Fruit fly (Drosophila melanogaster) whole organism, embryonic: ENCODE results near the gene Gip.
A peak's percentile ranks its signal among the peaks of the same experiment; 100 is the strongest.

ENCODE experiments used
- C15 ChIP-seq: fragments of 200-800 bp; sonication (Bioruptor generic); IDR thresholded peaks from 3 replicates; pipeline ENCODE4 v1.3.6; 2022; ENCODE audit warnings: missing biosample characterization, missing genetic modification characterization
- CG10979 ChIP-seq: fragments of 200-800 bp; sonication (Bioruptor generic); optimal IDR thresholded peaks from 2 replicates; lab custom pipeline; 2018; ENCODE audit warnings: missing biosample characterization, mild to moderate bottlenecking, missing genetic modification characterization, moderate library complexity
- CG13123 ChIP-seq: fragments of 200-800 bp; sonication (Bioruptor generic); optimal IDR thresholded peaks from 2 replicates; lab custom pipeline; 2016; ENCODE audit warnings: missing biosample characterization, missing genetic modification characterization
- CG13296 ChIP-seq: fragments of 200-800 bp; sonication (Bioruptor generic); optimal IDR thresholded peaks from 3 replicates; lab custom pipeline; 2018; ENCODE audit warnings: missing biosample characterization, mild to moderate bottlenecking, missing genetic modification characterization
- CG14667 ChIP-seq: fragments of 200-800 bp; sonication (Bioruptor generic); IDR thresholded peaks from 2 replicates; pipeline ENCODE4 v1.3.6; 2022; ENCODE audit warnings: missing biosample characterization, missing genetic modification characterization
- CG16813 ChIP-seq: fragments of 200-800 bp; sonication (Bioruptor generic); IDR thresholded peaks from 3 replicates; pipeline ENCODE4 v1.3.6; 2022; ENCODE audit warnings: missing biosample characterization, missing genetic modification characterization; ENCODE audit not compliant: partially characterized antibody
- CG16863 ChIP-seq: fragments of 200-800 bp; sonication (Bioruptor generic); optimal IDR thresholded peaks from 3 replicates; lab custom pipeline; 2016; ENCODE audit warnings: missing biosample characterization, missing genetic modification characterization
- CG17385 ChIP-seq: fragments of 200-800 bp; sonication (Bioruptor generic); optimal IDR thresholded peaks from 3 replicates; lab custom pipeline; 2018; ENCODE audit warnings: missing biosample characterization, mild to moderate bottlenecking, missing genetic modification characterization
- CG17829 ChIP-seq: fragments of 200-800 bp; optimal IDR thresholded peaks from 2 replicates; lab custom pipeline; 2019; ENCODE audit warnings: missing biosample characterization, mild to moderate bottlenecking, missing genetic modification characterization, moderate library complexity
- CG2116 ChIP-seq: fragments of 200-800 bp; sonication (Bioruptor generic); optimal IDR thresholded peaks from 3 replicates; lab custom pipeline; 2018; ENCODE audit warnings: missing biosample characterization, mild to moderate bottlenecking, missing genetic modification characterization
- CG2678 ChIP-seq: fragments of 200-800 bp; sonication (Bioruptor generic); optimal IDR thresholded peaks from 3 replicates; lab custom pipeline; 2019; ENCODE audit warnings: missing biosample characterization, mild to moderate bottlenecking, missing genetic modification characterization, moderate library complexity
- CG34376 ChIP-seq: fragments of 200-800 bp; sonication (Bioruptor generic); optimal IDR thresholded peaks from 2 replicates; lab custom pipeline; 2018; ENCODE audit warnings: missing biosample characterization, mild to moderate bottlenecking, missing genetic modification characterization
- CG4360 ChIP-seq: fragments of 200-800 bp; sonication (Bioruptor generic); IDR thresholded peaks from 2 replicates; pipeline ENCODE4 v1.3.6; 2022; ENCODE audit warnings: missing biosample characterization, missing genetic modification characterization
- CG5245 ChIP-seq: fragments of 200-800 bp; sonication (Bioruptor generic); optimal IDR thresholded peaks from 3 replicates; lab custom pipeline; 2016; ENCODE audit warnings: missing biosample characterization, missing genetic modification characterization
- CG5953 ChIP-seq: fragments of 200-800 bp; sonication (Bioruptor generic); IDR thresholded peaks from 2 replicates; pipeline ENCODE4 v1.3.6; 2022; ENCODE audit warnings: missing biosample characterization, missing genetic modification characterization
- CG8290 ChIP-seq, 3 experiments: fragments of 200-800 bp; sonication (Bioruptor generic); optimal IDR thresholded peaks; 2 replicates each; lab custom pipeline; 2016 to 2019; ENCODE audit warnings: missing biosample characterization in 3 of 3, missing genetic modification characterization in 3 of 3, mild to moderate bottlenecking in 2 of 3, moderate library complexity in 1 of 3
- CG9876 ChIP-seq: fragments of 200-800 bp; sonication (Bioruptor generic); optimal IDR thresholded peaks from 2 replicates; lab custom pipeline; 2016; ENCODE audit warnings: missing biosample characterization, missing genetic modification characterization
- CG9932 ChIP-seq: fragments of 200-800 bp; sonication (Bioruptor generic); IDR thresholded peaks from 2 replicates; pipeline ENCODE4 v1.3.6; 2022; ENCODE audit warnings: missing biosample characterization, missing genetic modification characterization
- Dll ChIP-seq: fragments of 200-800 bp; sonication (Bioruptor generic); IDR thresholded peaks from 4 replicates; pipeline ENCODE4 v1.3.6; 2022; ENCODE audit warnings: missing biosample characterization, missing genetic modification characterization; ENCODE audit not compliant: partially characterized antibody
- Dp ChIP-seq: fragments of 200-800 bp; sonication (Bioruptor generic); optimal IDR thresholded peaks from 2 replicates; lab custom pipeline; 2018; ENCODE audit warnings: missing biosample characterization, mild to moderate bottlenecking, missing genetic modification characterization, moderate library complexity
- Eip74EF ChIP-seq, 2 experiments: fragments of 200-800 bp in 1 of 2; fragments of >200 bp in 1 of 2; sonication (Bioruptor generic) in 1 of 2; optimal IDR thresholded peaks; 2 replicates each; lab custom pipeline; 2017 to 2019; ENCODE audit warnings: missing biosample characterization in 2 of 2, missing genetic modification characterization in 2 of 2, mild to moderate bottlenecking in 1 of 2, moderate library complexity in 1 of 2
- GATAe ChIP-seq: fragments of 200-800 bp; sonication (Bioruptor generic); conservative IDR thresholded peaks from 2 replicates; pipeline ENCODE4 v1.3.6; 2022; ENCODE audit warnings: missing biosample characterization, missing genetic modification characterization
- H15 ChIP-seq: fragments of 200-800 bp; sonication (Bioruptor generic); IDR thresholded peaks from 3 replicates; pipeline ENCODE4 v1.3.6; 2022; ENCODE audit warnings: missing biosample characterization, missing genetic modification characterization
- MBD-R2 ChIP-seq: fragments of 200-800 bp; sonication (Bioruptor generic); IDR thresholded peaks from 2 replicates; pipeline ENCODE4 v1.3.6; 2022; ENCODE audit warnings: missing biosample characterization, missing genetic modification characterization
- Oaz ChIP-seq: fragments of 200-800 bp; sonication (Bioruptor generic); IDR thresholded peaks from 2 replicates; pipeline ENCODE4 v1.3.6; 2022; ENCODE audit warnings: missing biosample characterization, missing genetic modification characterization
- Pdp1 ChIP-seq, 2 experiments: fragments of 200-800 bp; sonication (Bioruptor generic); optimal IDR thresholded peaks; 3 replicates each; lab custom pipeline; 2016; ENCODE audit warnings: missing biosample characterization in 2 of 2, missing genetic modification characterization in 2 of 2, mild to moderate bottlenecking in 1 of 2, moderate library complexity in 1 of 2
- Side ChIP-seq: fragments of 200-800 bp; sonication (Bioruptor generic); optimal IDR thresholded peaks from 2 replicates; lab custom pipeline; 2016; ENCODE audit warnings: missing biosample characterization, missing genetic modification characterization
- Vsx1 ChIP-seq: fragments of 200-800 bp; sonication (Bioruptor generic); optimal IDR thresholded peaks from 2 replicates; lab custom pipeline; 2017; ENCODE audit warnings: missing biosample characterization, mild to moderate bottlenecking, missing genetic modification characterization, missing genetic modification reagents
- az2 ChIP-seq: fragments of 200-800 bp; sonication (Bioruptor generic); optimal IDR thresholded peaks from 3 replicates; lab custom pipeline; 2016; ENCODE audit warnings: missing biosample characterization, missing genetic modification characterization
- br ChIP-seq: fragments of >200 bp; optimal IDR thresholded peaks from 2 replicates; lab custom pipeline; 2017
- btn ChIP-seq: fragments of 200-800 bp; sonication (Bioruptor generic); optimal IDR thresholded peaks from 2 replicates; lab custom pipeline; 2016; ENCODE audit warnings: missing biosample characterization, missing genetic modification characterization
- cg ChIP-seq: fragments of 200-800 bp; sonication (Bioruptor generic); optimal IDR thresholded peaks from 3 replicates; lab custom pipeline; 2019; ENCODE audit warnings: missing biosample characterization, mild to moderate bottlenecking, missing genetic modification characterization, moderate library complexity
- ci ChIP-seq: fragments of 200-800 bp; sonication (Bioruptor generic); IDR thresholded peaks from 3 replicates; pipeline ENCODE4 v1.3.6; 2022; ENCODE audit warnings: missing biosample characterization, missing genetic modification characterization
- corto ChIP-seq: fragments of 200-800 bp; sonication (Bioruptor generic); optimal IDR thresholded peaks from 2 replicates; lab custom pipeline; 2016; ENCODE audit warnings: missing biosample characterization, mild to moderate bottlenecking, missing genetic modification characterization, moderate library complexity
- crc ChIP-seq: fragments of 200-800 bp; sonication (Bioruptor generic); optimal IDR thresholded peaks from 2 replicates; lab custom pipeline; 2016; ENCODE audit warnings: missing biosample characterization, missing genetic modification characterization
- dmrt11E ChIP-seq: fragments of 200-800 bp; sonication (Bioruptor generic); optimal IDR thresholded peaks from 3 replicates; lab custom pipeline; 2018; ENCODE audit warnings: missing biosample characterization, mild to moderate bottlenecking, missing genetic modification characterization, moderate library complexity
- ems ChIP-seq: fragments of 200-800 bp; sonication (Bioruptor generic); optimal IDR thresholded peaks from 3 replicates; lab custom pipeline; 2016; ENCODE audit warnings: missing biosample characterization, missing genetic modification characterization
- en ChIP-seq: fragments of 200-800 bp; sonication (Bioruptor generic); optimal IDR thresholded peaks from 2 replicates; lab custom pipeline; 2016; ENCODE audit warnings: missing biosample characterization, missing genetic modification characterization
- fd102C ChIP-seq: fragments of 200-800 bp; sonication (Bioruptor generic); optimal IDR thresholded peaks from 2 replicates; lab custom pipeline; 2018; ENCODE audit warnings: missing biosample characterization, mild to moderate bottlenecking, missing genetic modification characterization, moderate library complexity
- ftz-f1 ChIP-seq: fragments of 200-800 bp; sonication (Bioruptor generic); optimal IDR thresholded peaks from 2 replicates; lab custom pipeline; 2016; ENCODE audit warnings: missing biosample characterization, missing genetic modification characterization
- gsb-n ChIP-seq: fragments of 200-800 bp; sonication (Bioruptor generic); optimal IDR thresholded peaks from 3 replicates; lab custom pipeline; 2018; ENCODE audit warnings: missing biosample characterization, mild to moderate bottlenecking, missing genetic modification characterization
- h ChIP-seq: fragments of >200 bp; optimal IDR thresholded peaks from 2 replicates; lab custom pipeline; 2017
- jigr1 ChIP-seq: fragments of 200-800 bp; sonication (Bioruptor generic); IDR thresholded peaks from 3 replicates; pipeline ENCODE4 v1.3.6; 2022; ENCODE audit warnings: missing biosample characterization, missing genetic modification characterization
- lbe ChIP-seq: fragments of 200-800 bp; sonication (Bioruptor generic); optimal IDR thresholded peaks from 2 replicates; lab custom pipeline; 2016; ENCODE audit warnings: missing biosample characterization, mild to moderate bottlenecking, missing genetic modification characterization
- luna ChIP-seq: fragments of 200-800 bp; sonication (Bioruptor generic); optimal IDR thresholded peaks from 2 replicates; lab custom pipeline; 2016; ENCODE audit warnings: missing biosample characterization, missing genetic modification characterization
- pros ChIP-seq: fragments of 200-800 bp; sonication (Bioruptor generic); optimal IDR thresholded peaks from 3 replicates; lab custom pipeline; 2019; ENCODE audit warnings: missing biosample characterization, mild to moderate bottlenecking, missing genetic modification characterization, moderate library complexity
- sug ChIP-seq: fragments of 200-800 bp; optimal IDR thresholded peaks from 2 replicates; lab custom pipeline; 2019; ENCODE audit warnings: missing biosample characterization, mild to moderate bottlenecking, missing genetic modification characterization, moderate library complexity
- tin ChIP-seq: fragments of 200-800 bp; sonication (Bioruptor generic); optimal IDR thresholded peaks from 3 replicates; lab custom pipeline; 2016; ENCODE audit warnings: missing biosample characterization, missing genetic modification characterization
- tio ChIP-seq: fragments of 200-800 bp; sonication (Bioruptor generic); optimal IDR thresholded peaks from 2 replicates; lab custom pipeline; 2017; ENCODE audit warnings: missing biosample characterization, missing genetic modification characterization, inconsistent platforms
- yki ChIP-seq: fragments of >200 bp; optimal IDR thresholded peaks from 3 replicates; lab custom pipeline; 2018

Gene Gip

dm6 chrX:10365748-10366415 is 36.2 kb upstream of the Gip start (continued):
- TF ChIP-seq CG2116 (GFP tag; lab: Kevin White, UChicago) = peak; percentile 57
- TF ChIP-seq CG13123 = no peak
- TF ChIP-seq pros (GFP tag; lab: Kevin White, UChicago) = peak; percentile 74
- TF ChIP-seq Side (GFP tag; lab: Kevin White, UChicago) = peak; percentile 41
- peak; percentile 26 for TF ChIP-seq CG2678 (tag; lab: Kevin White, UChicago)
- TF ChIP-seq Dp = peak; percentile 68
- no peak for TF ChIP-seq Vsx1 (GFP tag; lab: Kevin White, UChicago)
- TF ChIP-seq ci (GFP tag; lab: Robert Waterston, UW) = no peak
- TF ChIP-seq sug (tag; lab: Kevin White, UChicago) = peak; percentile 49
- no peak for TF ChIP-seq fd102C (GFP tag; lab: Kevin White, UChicago)
- TF ChIP-seq Eip74EF (GFP tag; optimal IDR thresholded peaks at IDR 0.05; lab: Kevin White, UChicago) = peak in 1 of 2 experiments; percentile 38
- no peak for TF ChIP-seq br (lab: Kevin White, UChicago)
- no peak for TF ChIP-seq CG5953 (GFP tag; lab: Robert Waterston, UW)
- TF ChIP-seq yki (lab: Kevin White, UChicago) = no peak
- no peak for TF ChIP-seq GATAe (GFP tag; lab: Robert Waterston, UW)
- TF ChIP-seq Dll (GFP tag; lab: Robert Waterston, UW) = peak; percentile 92
- peak; percentile 15 for TF ChIP-seq ftz-f1 (GFP tag; lab: Kevin White, UChicago)
- TF ChIP-seq dmrt11E (tag; lab: Kevin White, UChicago) = no peak
- peak; percentile 2 for TF ChIP-seq tin (GFP tag; lab: Kevin White, UChicago)
- TF ChIP-seq corto (GFP tag; lab: Kevin White, UChicago) = no peak
- TF ChIP-seq CG16813 (GFP tag; lab: Robert Waterston, UW) = peak; percentile 94
- TF ChIP-seq CG9876 = no peak
- TF ChIP-seq luna (GFP tag; lab: Kevin White, UChicago) = no peak
- no peak for TF ChIP-seq CG5245
- TF ChIP-seq btn = no peak
- TF ChIP-seq CG17829 (tag; lab: Kevin White, UChicago) = peak; percentile 3
- TF ChIP-seq CG8290 (GFP tag; optimal IDR thresholded peaks at IDR 0.05; lab: Kevin White, UChicago) = no peak
- peak in 1 of 2 experiments; percentile 78 for TF ChIP-seq CG8290 (tag; optimal IDR thresholded peaks at IDR 0.05; lab: Kevin White, UChicago)
- TF ChIP-seq cg = peak; percentile 97
- no peak for TF ChIP-seq ems (GFP tag; lab: Kevin White, UChicago)
- peak; percentile 36 for TF ChIP-seq MBD-R2 (GFP tag; lab: Robert Waterston, UW)
- TF ChIP-seq az2 (GFP tag; lab: Kevin White, UChicago) = no peak
- TF ChIP-seq CG34376 (GFP tag; lab: Kevin White, UChicago) = peak; percentile 50
- no peak for TF ChIP-seq h (lab: Kevin White, UChicago)
- TF ChIP-seq CG4360 (GFP tag; lab: Robert Waterston, UW) = no peak
- no peak for TF ChIP-seq CG17385 (GFP tag; lab: Kevin White, UChicago)
- no peak for TF ChIP-seq en (GFP tag; lab: Kevin White, UChicago)
- TF ChIP-seq CG9932 (GFP tag; lab: Robert Waterston, UW) = peak; percentile 33; the same call in 1 of the 2 replicates

- TF ChIP-seq jigr1 (GFP tag; lab: Robert Waterston, UW) (no peak), gsb-n (tag; lab: Kevin White, UChicago) (no peak), h (lab: Kevin White, UChicago) (no peak), Pdp1 (GFP tag; optimal IDR thresholded peaks at IDR 0.05; lab: Kevin White, UChicago) (peak in 1 of 2 experiments; percentile 30), CG17829 (tag; lab: Kevin White, UChicago) (no peak), CG14667 (GFP tag; lab: Robert Waterston, UW) (no peak), CG16863 (GFP tag; lab: Kevin White, UChicago) (peak; percentile 3), tio (no peak), CG13296 (no peak), Oaz (GFP tag; lab: Robert Waterston, UW) (no peak), Eip74EF (GFP tag; optimal IDR thresholded peaks at IDR 0.05; lab: Kevin White, UChicago) (no peak), CG10979 (tag; lab: Kevin White, UChicago) (no peak), crc (GFP tag; lab: Kevin White, UChicago) (no peak), H15 (0 out of 3 replicates have a peak, but pooled peaks have one; percentile 15), C15 (no peak), lbe (GFP tag; lab: Kevin White, UChicago) (no peak)
Observed at dm6 chrX:10364556-10365227, 35.0 kb upstream of the Gip start.
